Worm (Caenorhabditis elegans) whole organism, mixed stage, embryonic: Measurements from ENCODE around the gene F44F4.3.

Experiments
- M03D4.4 ChIP-seq: sonication (generic microtip); optimal IDR thresholded peaks from 2 replicates; lab custom pipeline; 2017; ENCODE audit warnings: mild to moderate bottlenecking, missing genetic modification characterization, missing compliant biosample characterization
- bed-3 ChIP-seq: fragments of 200-800 bp; sonication (Bioruptor generic); optimal IDR thresholded peaks from 3 replicates; lab custom pipeline; 2018; ENCODE audit warnings: mild to moderate bottlenecking, missing genetic modification characterization, moderate library complexity, missing compliant biosample characterization
- blmp-1 ChIP-seq: fragments of 150-350 bp; optimal IDR thresholded peaks from 2 replicates; lab custom pipeline; 2014; ENCODE audit warnings: missing biosample characterization, missing genetic modification characterization
- ceh-39 ChIP-seq: fragments of 150-350 bp; optimal IDR thresholded peaks from 2 replicates; lab custom pipeline; 2014; ENCODE audit warnings: missing biosample characterization, missing genetic modification characterization
- ceh-43 ChIP-seq: fragments of 200-800 bp; sonication (Bioruptor generic); optimal IDR thresholded peaks from 2 replicates; lab custom pipeline; 2018; ENCODE audit warnings: mild to moderate bottlenecking, missing genetic modification characterization, moderate library complexity, missing compliant biosample characterization
- ceh-83 ChIP-seq: fragments of 200-800 bp; sonication (Bioruptor generic); optimal IDR thresholded peaks from 2 replicates; lab custom pipeline; 2018; ENCODE audit warnings: mild to moderate bottlenecking, missing genetic modification characterization, missing compliant biosample characterization
- ces-1 ChIP-seq: fragments of 150-350 bp; optimal IDR thresholded peaks from 2 replicates; lab custom pipeline; 2014; ENCODE audit warnings: missing biosample characterization, missing genetic modification reagents, missing genetic modification characterization
- cnd-1 ChIP-seq: fragments of 200-800 bp; sonication (Bioruptor generic); optimal IDR thresholded peaks from 2 replicates; lab custom pipeline; 2018; ENCODE audit warnings: mild to moderate bottlenecking, missing genetic modification characterization, missing compliant biosample characterization
- drap-1 ChIP-seq: fragments of 200-800 bp; sonication (Bioruptor generic); optimal IDR thresholded peaks from 3 replicates; lab custom pipeline; 2018; ENCODE audit warnings: mild to moderate bottlenecking, missing genetic modification characterization, missing compliant biosample characterization
- elt-1 ChIP-seq: sonication (generic microtip); optimal IDR thresholded peaks from 2 replicates; lab custom pipeline; 2017; ENCODE audit warnings: missing genetic modification characterization, mild to moderate bottlenecking, missing compliant biosample characterization, antibody characterized with exemption, moderate library complexity, borderline replicate concordance; ENCODE audit not compliant: insufficient read depth
- hlh-1 ChIP-seq: fragments of 150-350 bp; optimal IDR thresholded peaks from 2 replicates; lab custom pipeline; 2014; ENCODE audit warnings: missing biosample characterization, missing genetic modification reagents, missing genetic modification characterization
- lin-13 ChIP-seq: fragments of 150-350 bp; optimal IDR thresholded peaks from 2 replicates; lab custom pipeline; 2014; ENCODE audit warnings: missing biosample characterization, missing genetic modification characterization
- lin-32 ChIP-seq: fragments of 200-800 bp; sonication (Bioruptor generic); optimal IDR thresholded peaks from 2 replicates; lab custom pipeline; 2018; ENCODE audit warnings: mild to moderate bottlenecking, missing genetic modification characterization, missing compliant biosample characterization
- mab-5 ChIP-seq: fragments of 150-350 bp; optimal IDR thresholded peaks from 2 replicates; lab custom pipeline; 2014; ENCODE audit warnings: missing biosample characterization, missing genetic modification characterization
- mep-1 ChIP-seq: fragments of 150-350 bp; optimal IDR thresholded peaks from 2 replicates; lab custom pipeline; 2017; ENCODE audit warnings: missing biosample characterization, missing genetic modification reagents, missing genetic modification characterization, inconsistent platforms
- nhr-12 ChIP-seq: fragments of 150-350 bp; optimal IDR thresholded peaks from 2 replicates; lab custom pipeline; 2014; ENCODE audit warnings: missing biosample characterization, missing genetic modification characterization
- nhr-2 ChIP-seq: fragments of 150-350 bp; optimal IDR thresholded peaks from 2 replicates; lab custom pipeline; 2014; ENCODE audit warnings: missing biosample characterization, missing genetic modification characterization
- nhr-237 ChIP-seq: fragments of 150-350 bp; optimal IDR thresholded peaks from 2 replicates; lab custom pipeline; 2014; ENCODE audit warnings: missing biosample characterization, missing genetic modification characterization
- nhr-28 ChIP-seq: fragments of 150-350 bp; optimal IDR thresholded peaks from 2 replicates; lab custom pipeline; 2014; ENCODE audit warnings: missing biosample characterization, missing genetic modification characterization
- nhr-76 ChIP-seq: sonication (generic microtip); optimal IDR thresholded peaks from 2 replicates; lab custom pipeline; 2017; ENCODE audit warnings: missing biosample characterization, missing genetic modification characterization
- pha-4 ChIP-seq: fragments of 150-350 bp; optimal IDR thresholded peaks from 2 replicates; lab custom pipeline; 2018; ENCODE audit warnings: missing biosample characterization, missing genetic modification reagents, missing genetic modification characterization
- sem-2 ChIP-seq: fragments of 200-800 bp; sonication (Bioruptor generic); optimal IDR thresholded peaks from 2 replicates; lab custom pipeline; 2018; ENCODE audit warnings: mild to moderate bottlenecking, missing genetic modification characterization, missing compliant biosample characterization
- snpc-4 ChIP-seq: fragments of 150-350 bp; optimal IDR thresholded peaks from 2 replicates; lab custom pipeline; 2014; ENCODE audit warnings: missing biosample characterization, missing genetic modification characterization
- tbx-8 ChIP-seq: fragments of 200-800 bp; sonication (Bioruptor generic); optimal IDR thresholded peaks from 2 replicates; lab custom pipeline; 2018; ENCODE audit warnings: mild to moderate bottlenecking, missing genetic modification characterization, moderate library complexity, missing compliant biosample characterization
- unc-120 ChIP-seq: sonication (generic microtip); optimal IDR thresholded peaks from 2 replicates; lab custom pipeline; 2017; ENCODE audit warnings: missing genetic modification characterization, missing compliant biosample characterization; ENCODE audit not compliant: poor library complexity, severe bottlenecking
- unc-39 ChIP-seq: fragments of 150-350 bp; optimal IDR thresholded peaks from 2 replicates; lab custom pipeline; 2014; ENCODE audit warnings: missing biosample characterization, missing genetic modification characterization
- unc-62 ChIP-seq: fragments of 150-350 bp; optimal IDR thresholded peaks from 2 replicates; lab custom pipeline; 2014; ENCODE audit warnings: missing biosample characterization, missing genetic modification reagents, missing genetic modification characterization
- zip-8 ChIP-seq: fragments of 150-350 bp; optimal IDR thresholded peaks from 2 replicates; lab custom pipeline; 2014; ENCODE audit warnings: missing biosample characterization, missing genetic modification characterization
- ztf-11 ChIP-seq: fragments of 150-350 bp; optimal IDR thresholded peaks from 2 replicates; lab custom pipeline; 2014; ENCODE audit warnings: missing biosample characterization, missing genetic modification characterization

Gene F44F4.3

ce11 chrII:10861723-10862486 is 23.8 kb downstream of the F44F4.3 start:
- TF ChIP-seq ceh-39 (tag; lab: Kevin White, UChicago) (no peak), nhr-2 (tag; lab: Kevin White, UChicago) (no peak), ces-1 (no peak), mep-1 (no peak), bed-3 (GFP tag; lab: Kevin White, UChicago) (no peak), cnd-1 (tag; lab: Kevin White, UChicago) (no peak)
- TF ChIP-seq, all 35 proteins: peak for 0

- TF ChIP-seq unc-62 (GFP tag; lab: Kevin White, UChicago) (no peak), mep-1 (no peak), mab-5 (tag; lab: Kevin White, UChicago) (no peak), sem-2 (GFP tag; lab: Kevin White, UChicago) (no peak)
- TF ChIP-seq, all 35 proteins: peak for 0
Measured at ce11 chrII:10861305-10861704, 24.4 kb downstream of the F44F4.3 start.

ce11 chrII:10860840-10861239 is 24.9 kb downstream of the F44F4.3 start, which contains the start of gene M106.3:
Gene M106.3 (minus strand): TSS chrII:10860909.
- TF ChIP-seq M03D4.4 (tag; lab: Kevin White, UChicago) (no peak), bed-3 (GFP tag; lab: Kevin White, UChicago) (no peak), nhr-12 (tag; lab: Kevin White, UChicago) (no peak), unc-39 (tag; lab: Kevin White, UChicago) (no peak), nhr-28 (tag; lab: Kevin White, UChicago) (no peak), ztf-11 (tag; lab: Kevin White, UChicago) (no peak)

- no peak for TF ChIP-seq mab-5 (tag; lab: Kevin White, UChicago)
- TF ChIP-seq ces-1: no peak
- TF ChIP-seq nhr-237: no peak
- TF ChIP-seq elt-1: no peak
- no peak for TF ChIP-seq zip-8 (tag; lab: Kevin White, UChicago)
- no peak for TF ChIP-seq unc-120 (tag; lab: Kevin White, UChicago)
- no peak for TF ChIP-seq nhr-28 (tag; lab: Kevin White, UChicago)
- no peak for TF ChIP-seq unc-62 (GFP tag; lab: Kevin White, UChicago)
- no peak for TF ChIP-seq unc-39 (tag; lab: Kevin White, UChicago)
- TF ChIP-seq tbx-8 (GFP tag; lab: Kevin White, UChicago): no peak
- no peak for TF ChIP-seq blmp-1 (tag; lab: Kevin White, UChicago)
- TF ChIP-seq M03D4.4 (tag; lab: Kevin White, UChicago): no peak
- TF ChIP-seq drap-1 (GFP tag; lab: Kevin White, UChicago): no peak
- no peak for TF ChIP-seq ceh-43 (GFP tag; lab: Kevin White, UChicago)
- TF ChIP-seq nhr-12 (tag; lab: Kevin White, UChicago): no peak
- TF ChIP-seq ceh-39 (tag; lab: Kevin White, UChicago): no peak
Measured at ce11 chrII:10859359-10859758, 26.4 kb downstream of the F44F4.3 start.

- TF ChIP-seq hlh-1 (tag; lab: Kevin White, UChicago): no peak
- no peak for TF ChIP-seq lin-32 (GFP tag; lab: Kevin White, UChicago)
- TF ChIP-seq unc-39 (tag; lab: Kevin White, UChicago): no peak
- TF ChIP-seq nhr-76 (tag; lab: Kevin White, UChicago): no peak
- TF ChIP-seq zip-8 (tag; lab: Kevin White, UChicago): no peak
- no peak for TF ChIP-seq nhr-237
- no peak for TF ChIP-seq ceh-39 (tag; lab: Kevin White, UChicago)
- no peak for TF ChIP-seq ceh-43 (GFP tag; lab: Kevin White, UChicago)
- TF ChIP-seq sem-2 (GFP tag; lab: Kevin White, UChicago): no peak
- no peak for TF ChIP-seq nhr-28 (tag; lab: Kevin White, UChicago)
- no peak for TF ChIP-seq bed-3 (GFP tag; lab: Kevin White, UChicago)
- no peak for TF ChIP-seq ceh-83 (GFP tag; lab: Kevin White, UChicago)
- no peak for TF ChIP-seq pha-4 (tag; lab: Kevin White, UChicago)
- TF ChIP-seq drap-1 (GFP tag; lab: Kevin White, UChicago): no peak
- no peak for TF ChIP-seq snpc-4 (tag; lab: Kevin White, UChicago)
- TF ChIP-seq lin-13 (tag; lab: Kevin White, UChicago): no peak
Measured at ce11 chrII:10857077-10857476, 28.6 kb downstream of the F44F4.3 start, which contains the start of gene M106.7. Gene M106.7 (minus strand): TSS chrII:10857177.
